Worm (Caenorhabditis elegans) whole organism, early embryonic: ENCODE results near the gene K01G5.10.

Experiments
- B0310.2 ChIP-seq: sonication (generic microtip); optimal IDR thresholded peaks from 2 replicates; lab custom pipeline; 2016; ENCODE audit warnings: mild to moderate bottlenecking, missing genetic modification characterization, missing compliant biosample characterization
- F13C5.2 ChIP-seq: sonication (generic microtip); optimal IDR thresholded peaks from 2 replicates; lab custom pipeline; 2017; ENCODE audit warnings: mild to moderate bottlenecking, missing genetic modification characterization, inconsistent platforms, missing compliant biosample characterization
- aly-1 ChIP-seq: sonication (generic microtip); optimal IDR thresholded peaks from 2 replicates; lab custom pipeline; 2016; ENCODE audit warnings: missing genetic modification characterization, missing compliant biosample characterization
- ama-1 ChIP-seq: fragments of 150-350 bp; optimal IDR thresholded peaks from 2 replicates; lab custom pipeline; 2014
- ceh-13 ChIP-seq: fragments of 200-800 bp; sonication (Bioruptor generic); optimal IDR thresholded peaks from 2 replicates; lab custom pipeline; 2018; ENCODE audit warnings: mild to moderate bottlenecking, missing genetic modification characterization, missing compliant biosample characterization
- ceh-36 ChIP-seq: sonication (generic microtip); optimal IDR thresholded peaks from 2 replicates; lab custom pipeline; 2016; ENCODE audit warnings: missing genetic modification characterization, inconsistent platforms, missing compliant biosample characterization
- ets-7 ChIP-seq: sonication (generic microtip); optimal IDR thresholded peaks from 2 replicates; lab custom pipeline; 2016; ENCODE audit warnings: missing genotype, missing genetic modification characterization, missing compliant biosample characterization
- flt-1 ChIP-seq: fragments of 200-800 bp; sonication (Bioruptor generic); IDR thresholded peaks from 2 replicates; pipeline ENCODE4 v1.3.6; 2022; ENCODE audit warnings: missing genetic modification characterization, missing compliant biosample characterization
- hmbx-1 ChIP-seq: sonication (generic microtip); optimal IDR thresholded peaks from 2 replicates; lab custom pipeline; 2016; ENCODE audit warnings: mild to moderate bottlenecking, missing genetic modification characterization, missing compliant biosample characterization
- hmg-4 ChIP-seq: fragments of 200-800 bp; sonication (Bioruptor generic); optimal IDR thresholded peaks from 2 replicates; lab custom pipeline; 2018; ENCODE audit warnings: mild to moderate bottlenecking, missing genetic modification characterization, missing compliant biosample characterization
- hnd-1 ChIP-seq: sonication (generic microtip); optimal IDR thresholded peaks from 2 replicates; lab custom pipeline; 2016; ENCODE audit warnings: missing genetic modification characterization, missing compliant biosample characterization
- pes-1 ChIP-seq: fragments of 200-800 bp; sonication (Bioruptor generic); IDR thresholded peaks from 2 replicates; pipeline ENCODE4 v1.3.6; 2022; ENCODE audit warnings: missing genetic modification reagents, missing genetic modification characterization, missing compliant biosample characterization
- scrt-1 ChIP-seq: fragments of 200-800 bp; sonication (Bioruptor generic); IDR thresholded peaks from 2 replicates; pipeline ENCODE4 v1.3.6; 2022; ENCODE audit warnings: missing genetic modification characterization, missing compliant biosample characterization
- sea-1 ChIP-seq: fragments of 200-800 bp; sonication (Bioruptor generic); conservative IDR thresholded peaks from 2 replicates; pipeline ENCODE4 v1.3.6; 2022; ENCODE audit warnings: missing genetic modification characterization, missing compliant biosample characterization
- tbx-11 ChIP-seq: fragments of 200-800 bp; sonication (Bioruptor generic); IDR thresholded peaks from 2 replicates; pipeline ENCODE4 v1.3.6; 2022; ENCODE audit warnings: missing genetic modification characterization, missing compliant biosample characterization
- tbx-37 ChIP-seq: fragments of 200-800 bp; sonication (Bioruptor generic); conservative IDR thresholded peaks from 2 replicates; pipeline ENCODE4 v1.3.6; 2022; ENCODE audit warnings: missing genetic modification reagents, missing genetic modification characterization, missing compliant biosample characterization
- tra-4 ChIP-seq: sonication (generic microtip); optimal IDR thresholded peaks from 2 replicates; lab custom pipeline; 2017; ENCODE audit warnings: missing genetic modification characterization, missing compliant biosample characterization

Gene K01G5.10

DNA sequence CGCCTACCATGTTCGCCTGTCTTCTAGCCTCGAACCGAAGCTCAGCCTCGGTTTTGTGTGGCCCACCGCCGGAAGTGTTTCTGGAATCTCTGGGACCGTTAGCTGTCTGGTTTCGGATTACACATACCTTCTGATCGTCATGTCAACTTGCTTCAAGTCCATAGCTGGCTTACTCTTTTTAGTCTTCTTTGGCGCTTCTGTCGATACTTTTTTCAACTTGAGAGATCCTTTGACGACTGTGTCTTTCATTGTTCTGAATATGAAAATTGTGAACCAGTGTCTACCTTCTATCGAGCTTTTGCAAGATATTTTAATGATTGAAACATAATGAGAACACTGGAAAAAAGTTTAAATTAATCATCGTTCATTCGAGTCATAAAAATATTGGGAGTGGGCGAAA, 17.8 kb downstream of the K01G5.10 start, which contains the start of gene K01G5.8:
K01G5.8 (minus strand) TSS at position 255 of the 400 bp plus-strand sequence.
- TF ChIP-seq pes-1 (GFP tag; lab: Robert Waterston, UW) (no peak), F13C5.2 (tag; lab: Kevin White, UChicago) (no peak), tbx-37 (GFP tag; lab: Robert Waterston, UW) (no peak), flt-1 (GFP tag; lab: Robert Waterston, UW) (no peak), B0310.2 (tag; lab: Kevin White, UChicago) (no peak), ets-7 (no peak), tbx-11 (GFP tag; lab: Robert Waterston, UW) (no peak), ama-1 (lab: Kevin White, UChicago) (no peak)

- TF ChIP-seq flt-1 (GFP tag; lab: Robert Waterston, UW): no peak
- TF ChIP-seq tra-4: no peak
- TF ChIP-seq tbx-37 (GFP tag; lab: Robert Waterston, UW): no peak
- no peak for TF ChIP-seq ceh-13 (GFP tag; lab: Kevin White, UChicago)
- peak; percentile 54 for TF ChIP-seq B0310.2 (tag; lab: Kevin White, UChicago)
- peak; percentile 73 for TF ChIP-seq ama-1 (lab: Kevin White, UChicago)
- TF ChIP-seq F13C5.2 (tag; lab: Kevin White, UChicago): peak; percentile 67
- TF ChIP-seq hnd-1 (tag; lab: Kevin White, UChicago): no peak
These were observed 18.4 kb downstream of the K01G5.10 start for ce11 chrIII:10739902-10740301.

DNA sequence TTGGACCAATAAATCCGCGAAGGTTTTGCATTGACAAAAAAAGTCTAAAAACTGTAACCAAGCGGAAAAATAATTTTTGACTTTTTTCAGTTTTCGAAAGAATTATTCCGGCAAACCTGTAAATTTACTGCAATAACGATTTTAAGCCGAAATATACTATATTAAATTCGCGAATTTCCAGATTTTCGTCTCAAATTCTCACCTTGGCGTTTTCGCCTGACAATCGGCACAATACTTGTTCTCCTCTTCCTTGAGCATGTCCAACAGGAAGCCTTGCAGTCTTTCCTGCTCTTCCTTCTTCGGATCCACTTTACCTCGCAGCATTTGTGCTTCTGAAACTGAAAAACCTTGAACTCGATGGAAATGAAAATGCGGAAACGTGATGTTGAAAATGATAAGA, 18.9 kb downstream of the K01G5.10 start, which contains the start of gene smap-1:
smap-1 (minus strand) TSS at position 338 of the 400 bp plus-strand sequence.
- TF ChIP-seq hnd-1 (tag; lab: Kevin White, UChicago) (no peak), hmg-4 (GFP tag; lab: Kevin White, UChicago) (no peak), scrt-1 (GFP tag; lab: Robert Waterston, UW) (no peak), aly-1 (tag; lab: Kevin White, UChicago) (no peak), ceh-36 (tag; lab: Kevin White, UChicago) (no peak), sea-1 (GFP tag; lab: Robert Waterston, UW) (no peak), F13C5.2 (tag; lab: Kevin White, UChicago) (no peak), tbx-11 (GFP tag; lab: Robert Waterston, UW) (no peak), ama-1 (lab: Kevin White, UChicago) (no peak), ets-7 (no peak), hmbx-1 (tag; lab: Kevin White, UChicago) (no peak), ceh-13 (GFP tag; lab: Kevin White, UChicago) (no peak), pes-1 (GFP tag; lab: Robert Waterston, UW) (no peak), tra-4 (no peak), B0310.2 (tag; lab: Kevin White, UChicago) (no peak), tbx-37 (GFP tag; lab: Robert Waterston, UW) (no peak), flt-1 (GFP tag; lab: Robert Waterston, UW) (no peak)

DNA sequence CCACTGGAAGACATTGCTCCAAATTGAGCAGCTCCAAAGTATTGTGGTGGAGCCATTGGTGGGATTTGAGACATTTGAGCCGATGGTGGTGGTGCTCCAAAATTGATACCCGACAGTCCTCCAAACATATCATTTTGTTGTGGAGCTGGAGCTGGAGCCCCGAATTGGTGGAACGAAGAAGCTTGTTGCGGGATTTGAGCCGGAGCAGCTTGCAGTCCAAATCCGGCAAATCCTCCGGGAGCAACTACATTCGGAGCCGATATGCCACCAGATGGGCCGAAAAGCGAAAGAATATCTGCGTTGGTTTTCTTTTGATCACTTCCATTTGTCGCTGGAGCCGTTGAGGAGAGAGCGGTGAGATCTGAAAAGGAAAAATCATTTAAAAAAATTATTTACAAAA, 20.2 kb downstream of the K01G5.10 start:
- TF ChIP-seq pes-1 (GFP tag; lab: Robert Waterston, UW) (no peak), F13C5.2 (tag; lab: Kevin White, UChicago) (no peak), aly-1 (tag; lab: Kevin White, UChicago) (no peak), ama-1 (lab: Kevin White, UChicago) (no peak), hmg-4 (GFP tag; lab: Kevin White, UChicago) (no peak), B0310.2 (tag; lab: Kevin White, UChicago) (no peak), ceh-13 (GFP tag; lab: Kevin White, UChicago) (no peak), ets-7 (no peak), tbx-37 (GFP tag; lab: Robert Waterston, UW) (no peak), tra-4 (no peak), sea-1 (GFP tag; lab: Robert Waterston, UW) (no peak), hnd-1 (tag; lab: Kevin White, UChicago) (no peak)

- no peak for TF ChIP-seq ama-1 (lab: Kevin White, UChicago)
- TF ChIP-seq B0310.2 (tag; lab: Kevin White, UChicago): no peak
- TF ChIP-seq ceh-13 (GFP tag; lab: Kevin White, UChicago): no peak
- TF ChIP-seq ceh-36 (tag; lab: Kevin White, UChicago): no peak
- TF ChIP-seq F13C5.2 (tag; lab: Kevin White, UChicago): no peak
- no peak for TF ChIP-seq tbx-37 (GFP tag; lab: Robert Waterston, UW)
- no peak for TF ChIP-seq tra-4
- no peak for TF ChIP-seq tbx-11 (GFP tag; lab: Robert Waterston, UW)
- no peak for TF ChIP-seq hmbx-1 (tag; lab: Kevin White, UChicago)
- no peak for TF ChIP-seq flt-1 (GFP tag; lab: Robert Waterston, UW)
- no peak for TF ChIP-seq hnd-1 (tag; lab: Kevin White, UChicago)
- no peak for TF ChIP-seq aly-1 (tag; lab: Kevin White, UChicago)
- TF ChIP-seq scrt-1 (GFP tag; lab: Robert Waterston, UW): no peak
- no peak for TF ChIP-seq pes-1 (GFP tag; lab: Robert Waterston, UW)
- no peak for TF ChIP-seq sea-1 (GFP tag; lab: Robert Waterston, UW)
- no peak for TF ChIP-seq hmg-4 (GFP tag; lab: Kevin White, UChicago)
- no peak for TF ChIP-seq ets-7
These were observed 21.9 kb downstream of the K01G5.10 start for ce11 chrIII:10736322-10736985.

DNA sequence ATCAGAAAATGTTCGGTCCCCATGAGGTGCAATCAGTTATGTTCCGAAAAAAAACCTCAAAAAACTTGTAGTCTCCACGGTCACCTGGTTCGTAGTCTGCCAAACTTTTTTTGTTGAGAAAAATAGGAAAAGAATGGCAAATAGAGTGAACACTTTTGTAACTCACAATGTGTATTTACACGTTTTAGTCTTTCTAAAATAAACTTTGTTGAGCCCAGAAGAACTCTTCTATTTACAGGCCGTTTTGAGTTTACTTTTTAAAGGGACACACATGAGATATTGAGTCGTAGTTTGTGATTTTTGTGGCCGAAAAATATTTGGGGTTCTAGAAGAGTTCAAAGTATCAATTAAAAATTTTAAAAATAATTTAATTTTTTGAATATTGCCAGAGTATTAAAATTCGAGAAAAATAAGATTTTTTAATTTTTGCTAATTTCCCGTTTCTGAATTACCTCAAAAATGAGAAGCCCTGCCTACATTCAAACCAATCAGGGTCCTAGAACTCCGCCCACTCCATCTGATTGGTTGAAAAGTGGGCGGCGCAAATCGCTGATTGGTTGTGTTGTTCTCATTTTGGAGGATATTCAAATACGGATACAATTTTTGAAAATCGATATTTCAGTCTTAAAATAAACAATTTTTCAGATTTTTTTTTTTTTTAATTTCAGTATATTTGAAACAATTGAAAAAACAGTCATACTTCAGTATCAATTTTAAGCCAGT, 23.6 kb downstream of the K01G5.10 start:
- TF ChIP-seq ceh-36 (tag; lab: Kevin White, UChicago) (no peak), tra-4 (no peak), hmg-4 (GFP tag; lab: Kevin White, UChicago) (no peak), ets-7 (no peak), flt-1 (GFP tag; lab: Robert Waterston, UW) (no peak), hmbx-1 (tag; lab: Kevin White, UChicago) (no peak), tbx-11 (GFP tag; lab: Robert Waterston, UW) (no peak)
